Fruit fly (Drosophila melanogaster) whole organism, prepupa: ENCODE measurements around the gene COX6B.

Source experiments
- CG10631 ChIP-seq: fragments of 200-800 bp; sonication (Bioruptor generic); optimal IDR thresholded peaks from 2 replicates; lab custom pipeline; 2016; ENCODE audit warnings: missing biosample characterization, missing genetic modification characterization
- CG10669 ChIP-seq: fragments of 200-800 bp; sonication (Bioruptor generic); optimal IDR thresholded peaks from 3 replicates; lab custom pipeline; 2018; ENCODE audit warnings: missing biosample characterization, mild to moderate bottlenecking, missing genetic modification characterization, moderate library complexity
- CG11294 ChIP-seq: fragments of 200-800 bp; sonication (Bioruptor generic); IDR thresholded peaks from 2 replicates; pipeline ENCODE4 v1.3.6; 2022; ENCODE audit warnings: missing biosample characterization, missing genetic modification characterization
- CG11902 ChIP-seq: fragments of 200-800 bp; sonication (Bioruptor generic); optimal IDR thresholded peaks from 3 replicates; lab custom pipeline; 2016; ENCODE audit warnings: missing biosample characterization, missing genetic modification characterization
- CG15336 ChIP-seq: fragments of 200-800 bp; sonication (Bioruptor generic); IDR thresholded peaks from 2 replicates; pipeline ENCODE4 v1.3.6; 2022; ENCODE audit warnings: missing biosample characterization, missing genetic modification characterization
- CG1621 ChIP-seq: fragments of 200-800 bp; sonication (Bioruptor generic); optimal IDR thresholded peaks from 3 replicates; lab custom pipeline; 2018; ENCODE audit warnings: missing biosample characterization, mild to moderate bottlenecking, missing genetic modification characterization
- CG16779 ChIP-seq: fragments of 200-800 bp; sonication (Bioruptor generic); optimal IDR thresholded peaks from 3 replicates; lab custom pipeline; 2017; ENCODE audit warnings: missing biosample characterization, mild to moderate bottlenecking, missing genetic modification characterization
- CG3032 ChIP-seq: fragments of 200-800 bp; optimal IDR thresholded peaks from 2 replicates; lab custom pipeline; 2019; ENCODE audit warnings: missing biosample characterization, mild to moderate bottlenecking, missing genetic modification characterization, moderate library complexity
- CG31627 ChIP-seq: fragments of 200-800 bp; sonication (Bioruptor generic); optimal IDR thresholded peaks from 3 replicates; lab custom pipeline; 2016; ENCODE audit warnings: missing biosample characterization, missing genetic modification characterization
- CG3919 ChIP-seq: fragments of 200-800 bp; sonication (Bioruptor generic); optimal IDR thresholded peaks from 3 replicates; lab custom pipeline; 2016; ENCODE audit warnings: missing biosample characterization, missing genetic modification characterization
- CG6163 ChIP-seq: fragments of 200-800 bp; sonication (Bioruptor generic); IDR thresholded peaks from 3 replicates; pipeline ENCODE4 v1.3.6; 2022; ENCODE audit warnings: missing biosample characterization, missing genetic modification characterization
- CG6276 ChIP-seq: fragments of 200-800 bp; sonication (Bioruptor generic); optimal IDR thresholded peaks from 2 replicates; lab custom pipeline; 2017; ENCODE audit warnings: missing biosample characterization, mild to moderate bottlenecking, missing genetic modification characterization
- CG6792 ChIP-seq: fragments of 200-800 bp; sonication (Bioruptor generic); optimal IDR thresholded peaks from 3 replicates; lab custom pipeline; 2016; ENCODE audit warnings: missing biosample characterization, missing genetic modification characterization
- CG6808 ChIP-seq: fragments of 200-800 bp; sonication (Bioruptor generic); optimal IDR thresholded peaks from 3 replicates; lab custom pipeline; 2017; ENCODE audit warnings: missing biosample characterization, missing genetic modification characterization, mild to moderate bottlenecking, moderate library complexity, missing genetic modification reagents
- CG6854 ChIP-seq: fragments of 200-800 bp; sonication (Bioruptor generic); optimal IDR thresholded peaks from 2 replicates; lab custom pipeline; 2017; ENCODE audit warnings: missing biosample characterization, mild to moderate bottlenecking, missing genetic modification characterization
- CG7368 ChIP-seq: fragments of 200-800 bp; sonication (Bioruptor generic); optimal IDR thresholded peaks from 3 replicates; lab custom pipeline; 2016; ENCODE audit warnings: missing biosample characterization, missing genetic modification characterization
- CG8119 ChIP-seq: fragments of 200-800 bp; sonication (Bioruptor generic); IDR thresholded peaks from 3 replicates; pipeline ENCODE4 v1.3.6; 2022; ENCODE audit warnings: missing biosample characterization, missing genetic modification characterization
- CG8319 ChIP-seq: fragments of 200-800 bp; sonication (Bioruptor generic); optimal IDR thresholded peaks from 3 replicates; lab custom pipeline; 2016; ENCODE audit warnings: missing biosample characterization, missing genetic modification characterization
- CG8632 ChIP-seq: fragments of 200-800 bp; sonication (Bioruptor generic); optimal IDR thresholded peaks from 3 replicates; lab custom pipeline; 2016; ENCODE audit warnings: missing biosample characterization, missing genetic modification characterization
- Eip78C ChIP-seq: fragments of 200-800 bp; sonication (Bioruptor generic); peaks from one replicate; lab custom pipeline; 2016; ENCODE audit warnings: missing biosample characterization, missing genetic modification characterization
- Eip93F ChIP-seq: fragments of 200-800 bp; sonication (Bioruptor generic); optimal IDR thresholded peaks from 2 replicates; lab custom pipeline; 2016; ENCODE audit warnings: missing biosample characterization, mild to moderate bottlenecking, missing genetic modification characterization
- Ets96B ChIP-seq: fragments of 200-800 bp; optimal IDR thresholded peaks from 2 replicates; lab custom pipeline; 2019; ENCODE audit warnings: missing biosample characterization, mild to moderate bottlenecking, missing genetic modification characterization, moderate library complexity
- Hr39 ChIP-seq: fragments of 200-800 bp; sonication (Bioruptor generic); optimal IDR thresholded peaks from 2 replicates; lab custom pipeline; 2016; ENCODE audit warnings: missing biosample characterization, missing genetic modification characterization
- Hr4 ChIP-seq: fragments of 200-800 bp; sonication (Bioruptor generic); optimal IDR thresholded peaks from 3 replicates; lab custom pipeline; 2016; ENCODE audit warnings: missing biosample characterization, missing genetic modification characterization
- Met ChIP-seq: fragments of 200-800 bp; sonication (Bioruptor generic); optimal IDR thresholded peaks from 3 replicates; lab custom pipeline; 2016; ENCODE audit warnings: missing biosample characterization, missing genetic modification characterization
- OdsH ChIP-seq: fragments of 200-800 bp; sonication (Bioruptor generic); optimal IDR thresholded peaks from 3 replicates; lab custom pipeline; 2016; ENCODE audit warnings: missing biosample characterization, missing genetic modification characterization
- Sox102F ChIP-seq: fragments of 200-800 bp; sonication (Bioruptor generic); optimal IDR thresholded peaks from 2 replicates; lab custom pipeline; 2016; ENCODE audit warnings: missing biosample characterization, mild to moderate bottlenecking, missing genetic modification characterization
- Sox14 ChIP-seq: fragments of 200-800 bp; sonication (Bioruptor generic); optimal IDR thresholded peaks from 3 replicates; lab custom pipeline; 2016; ENCODE audit warnings: missing biosample characterization, missing genetic modification characterization
- achi ChIP-seq: fragments of 200-800 bp; sonication (Bioruptor generic); optimal IDR thresholded peaks from 3 replicates; lab custom pipeline; 2016; ENCODE audit warnings: missing biosample characterization, missing genetic modification characterization
- acj6 ChIP-seq: fragments of 200-800 bp; sonication (Bioruptor generic); optimal IDR thresholded peaks from 3 replicates; lab custom pipeline; 2016; ENCODE audit warnings: missing biosample characterization, missing genetic modification characterization
- cyc ChIP-seq: fragments of 200-800 bp; sonication (Bioruptor generic); optimal IDR thresholded peaks from 3 replicates; lab custom pipeline; 2016; ENCODE audit warnings: missing biosample characterization, missing genetic modification characterization
- dac ChIP-seq: fragments of 200-800 bp; sonication (Bioruptor generic); optimal IDR thresholded peaks from 2 replicates; lab custom pipeline; 2017; ENCODE audit warnings: missing biosample characterization, mild to moderate bottlenecking, missing genetic modification characterization
- eg ChIP-seq: fragments of 200-800 bp; sonication (Bioruptor generic); IDR thresholded peaks from 3 replicates; pipeline ENCODE4 v1.3.6; 2022; ENCODE audit warnings: missing biosample characterization, missing genetic modification characterization
- esn ChIP-seq: fragments of 200-800 bp; sonication (Bioruptor generic); optimal IDR thresholded peaks from 2 replicates; lab custom pipeline; 2016; ENCODE audit warnings: missing biosample characterization, mild to moderate bottlenecking, missing genetic modification characterization, moderate library complexity
- fd59A ChIP-seq: fragments of 200-800 bp; sonication (Bioruptor generic); optimal IDR thresholded peaks from 2 replicates; lab custom pipeline; 2017; ENCODE audit warnings: missing biosample characterization, mild to moderate bottlenecking, missing genetic modification characterization, missing genetic modification reagents
- fkh ChIP-seq: fragments of 200-800 bp; sonication (Bioruptor generic); optimal IDR thresholded peaks from 3 replicates; lab custom pipeline; 2017; ENCODE audit warnings: missing biosample characterization, mild to moderate bottlenecking, missing genetic modification characterization, moderate library complexity
- lz ChIP-seq: fragments of 200-800 bp; sonication (Bioruptor generic); optimal IDR thresholded peaks from 3 replicates; lab custom pipeline; 2016; ENCODE audit warnings: missing biosample characterization, missing genetic modification characterization
- pdm3 ChIP-seq: fragments of 200-800 bp; sonication (Bioruptor generic); optimal IDR thresholded peaks from 3 replicates; lab custom pipeline; 2016; ENCODE audit warnings: missing biosample characterization, missing genetic modification characterization
- salr ChIP-seq, 2 experiments: fragments of 200-800 bp; sonication (Bioruptor generic); optimal IDR thresholded peaks; 3 replicates each; lab custom pipeline; 2016 to 2018; ENCODE audit warnings: missing biosample characterization in 2 of 2, missing genetic modification characterization in 2 of 2, mild to moderate bottlenecking in 1 of 2
- spab ChIP-seq: fragments of 200-800 bp; sonication (Bioruptor generic); optimal IDR thresholded peaks from 2 replicates; lab custom pipeline; 2017; ENCODE audit warnings: missing biosample characterization, mild to moderate bottlenecking, missing genetic modification characterization, missing genetic modification reagents
- ss ChIP-seq, 2 experiments: fragments of 200-800 bp; sonication (Bioruptor generic); optimal IDR thresholded peaks; 2 replicates in 1 of 2; 3 replicates in 1 of 2; lab custom pipeline; 2017 to 2018; ENCODE audit warnings: mild to moderate bottlenecking in 2 of 2, missing biosample characterization in 2 of 2, missing genetic modification characterization in 2 of 2, moderate library complexity in 1 of 2
- topi ChIP-seq: fragments of 200-800 bp; sonication (Bioruptor generic); optimal IDR thresholded peaks from 3 replicates; lab custom pipeline; 2016; ENCODE audit warnings: missing biosample characterization, missing genetic modification characterization
- vri ChIP-seq: fragments of 200-800 bp; sonication (Bioruptor generic); optimal IDR thresholded peaks from 3 replicates; lab custom pipeline; 2016; ENCODE audit warnings: missing biosample characterization, mild to moderate bottlenecking, missing genetic modification characterization

Gene COX6B

DNA sequence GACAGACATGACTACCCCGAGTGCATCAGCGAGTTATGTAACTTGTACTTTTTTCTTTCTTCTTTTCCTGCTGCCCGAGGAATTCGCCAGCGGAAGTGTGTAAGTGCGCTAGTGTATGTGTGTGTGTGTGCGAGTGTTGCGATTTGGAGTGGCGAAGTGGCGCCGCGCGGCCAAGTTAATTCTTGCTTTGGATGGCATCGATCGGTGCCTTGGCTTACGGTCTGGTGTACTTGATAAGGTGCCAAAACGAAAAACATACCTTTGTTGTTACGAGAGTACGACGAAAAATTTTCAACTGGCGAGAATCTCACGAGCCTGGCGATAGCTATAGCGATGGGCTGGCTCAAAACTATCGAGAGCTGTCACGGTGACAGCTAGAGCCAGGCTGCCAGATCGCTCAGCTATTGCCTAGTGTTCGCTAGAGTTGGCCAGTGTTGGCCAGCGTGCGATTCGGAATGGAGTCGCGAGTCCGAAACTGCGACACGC is at the start of gene COX6B, which contains the start of the genes CG18809, CG33932 and Rpp20:
TSS of gene COX6B (minus strand) at position 333 of the 486 bp plus-strand sequence.
TSS of gene CG18809 (minus strand) at position 333 of the 486 bp plus-strand sequence.
TSS of gene CG33932 (plus strand) at position 429 of the 486 bp plus-strand sequence.
TSS of gene Rpp20 (plus strand) at position 429 of the 486 bp plus-strand sequence.
- no peak; the same call in 2 of the 3 replicates for TF ChIP-seq CG8119
- no peak for TF ChIP-seq fd59A (GFP tag; lab: Kevin White, UChicago)
- TF ChIP-seq Sox102F (GFP tag; lab: Kevin White, UChicago): no peak
- peak; percentile 5 for TF ChIP-seq CG1621
- TF ChIP-seq eg (GFP tag; lab: Robert Waterston, UW): peak; percentile 60; the same call in 1 of the 3 replicates
- TF ChIP-seq ss (GFP tag; optimal IDR thresholded peaks at IDR 0.05; lab: Kevin White, UChicago): peak in 1 of 2 experiments; percentile 30
- peak; percentile 59 for TF ChIP-seq CG31627 (GFP tag; lab: Kevin White, UChicago)
- TF ChIP-seq CG16779: no peak
- TF ChIP-seq CG8319 (GFP tag; lab: Kevin White, UChicago): peak; percentile 1
- no peak for TF ChIP-seq Ets96B (tag; lab: Kevin White, UChicago)
- TF ChIP-seq dac (GFP tag; lab: Kevin White, UChicago): peak; percentile 28
- peak; percentile 65 for TF ChIP-seq Sox14
- TF ChIP-seq Hr39 (GFP tag; lab: Kevin White, UChicago): peak; percentile 39
- TF ChIP-seq cyc (GFP tag; lab: Kevin White, UChicago): peak; percentile 48
- no peak for TF ChIP-seq CG6276 (GFP tag; lab: Kevin White, UChicago)
- TF ChIP-seq lz (GFP tag; lab: Kevin White, UChicago): peak; percentile 55
- peak; percentile 48 for TF ChIP-seq esn (GFP tag; lab: Kevin White, UChicago)
- TF ChIP-seq vri (GFP tag; lab: Kevin White, UChicago): peak; percentile 98
- TF ChIP-seq CG3919 (GFP tag; lab: Kevin White, UChicago): peak; percentile 59
- no peak for TF ChIP-seq salr (GFP tag; optimal IDR thresholded peaks at IDR 0.05; lab: Kevin White, UChicago)
- peak; percentile 66 for TF ChIP-seq Eip78C (GFP tag; lab: Kevin White, UChicago)
- TF ChIP-seq CG6854 (GFP tag; lab: Kevin White, UChicago): peak; percentile 43
- TF ChIP-seq CG11294 (GFP tag; lab: Robert Waterston, UW): 0 out of 2 replicates have a peak, but pooled peaks have one; percentile 17
- peak; percentile 21 for TF ChIP-seq CG3032
- TF ChIP-seq achi: peak; percentile 100
- peak; percentile 5 for TF ChIP-seq CG6792
- TF ChIP-seq pdm3 (GFP tag; lab: Kevin White, UChicago): no peak
- peak; percentile 44; the same call in 1 of the 3 replicates for TF ChIP-seq CG6163
- TF ChIP-seq CG11902 (GFP tag; lab: Kevin White, UChicago): no peak
- TF ChIP-seq topi: no peak
- peak; percentile 34; the same call in 1 of the 2 replicates for TF ChIP-seq CG15336 (GFP tag; lab: Robert Waterston, UW)
- TF ChIP-seq OdsH: no peak
- TF ChIP-seq, all 60 proteins: peak for 21

DNA sequence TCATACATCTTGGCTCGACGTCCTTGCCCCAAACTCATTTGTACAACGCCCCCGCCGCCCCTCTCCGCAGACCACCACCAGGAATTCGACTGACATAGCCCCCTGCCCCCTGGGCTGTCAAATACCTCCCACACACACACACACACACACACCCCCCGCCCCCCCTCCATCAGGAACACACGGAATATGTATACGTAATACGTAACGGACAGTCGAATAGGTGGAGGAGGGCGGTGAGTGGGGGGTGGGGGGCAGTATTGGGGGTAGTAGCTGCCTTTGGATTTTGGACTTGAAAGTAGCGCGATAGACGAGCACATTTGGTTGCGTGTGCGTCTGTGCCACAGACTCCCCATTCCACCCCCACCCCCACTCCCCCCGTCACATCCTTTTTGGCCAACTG is 48.4 kb upstream of the COX6B start:
- TF ChIP-seq CG6163 (no peak), CG10669 (GFP tag; lab: Kevin White, UChicago) (no peak), Sox102F (GFP tag; lab: Kevin White, UChicago) (no peak), Eip78C (GFP tag; lab: Kevin White, UChicago) (no peak), CG6854 (GFP tag; lab: Kevin White, UChicago) (no peak), ss (GFP tag; optimal IDR thresholded peaks at IDR 0.05; lab: Kevin White, UChicago) (no peak), eg (GFP tag; lab: Robert Waterston, UW) (no peak), CG11294 (GFP tag; lab: Robert Waterston, UW) (no peak), Eip93F (GFP tag; lab: Kevin White, UChicago) (no peak)

DNA sequence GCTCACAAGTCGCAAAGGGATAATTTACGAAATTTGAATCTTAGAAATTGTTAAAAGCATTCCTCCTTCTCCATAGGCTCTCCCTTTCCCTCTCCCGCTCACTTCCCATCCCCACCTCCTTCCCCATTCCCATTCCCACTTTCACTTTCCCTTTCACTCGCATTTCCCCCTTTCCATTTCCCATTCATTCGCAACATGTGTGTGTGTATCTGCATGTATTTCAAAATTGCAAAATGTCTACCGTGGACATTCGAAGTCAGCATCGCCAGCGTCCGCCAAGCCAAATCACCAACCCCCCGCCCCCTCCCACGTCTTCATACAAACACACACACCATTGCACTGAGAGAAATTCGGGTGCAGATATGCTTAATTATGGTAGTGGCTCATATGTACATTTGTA is 47.7 kb upstream of the COX6B start:
- no peak for TF ChIP-seq topi
- no peak for TF ChIP-seq ss (GFP tag; optimal IDR thresholded peaks at IDR 0.05; lab: Kevin White, UChicago)
- TF ChIP-seq fkh (GFP tag; lab: Kevin White, UChicago): no peak
- TF ChIP-seq Sox102F (GFP tag; lab: Kevin White, UChicago): no peak
- TF ChIP-seq CG10669 (GFP tag; lab: Kevin White, UChicago): no peak
- no peak for TF ChIP-seq Met
- TF ChIP-seq salr (GFP tag; optimal IDR thresholded peaks at IDR 0.05; lab: Kevin White, UChicago): no peak
- TF ChIP-seq Hr39 (GFP tag; lab: Kevin White, UChicago): no peak
- no peak for TF ChIP-seq acj6 (GFP tag; lab: Kevin White, UChicago)
- no peak for TF ChIP-seq CG8119
- TF ChIP-seq CG7368 (GFP tag; lab: Kevin White, UChicago): no peak
- no peak for TF ChIP-seq pdm3 (GFP tag; lab: Kevin White, UChicago)
- no peak for TF ChIP-seq CG8632 (GFP tag; lab: Kevin White, UChicago)
- TF ChIP-seq CG6808 (GFP tag; lab: Kevin White, UChicago): no peak
- no peak for TF ChIP-seq Hr4 (GFP tag; lab: Kevin White, UChicago)
- no peak for TF ChIP-seq spab (GFP tag; lab: Kevin White, UChicago)
- no peak for TF ChIP-seq CG16779
- no peak for TF ChIP-seq CG8319 (GFP tag; lab: Kevin White, UChicago)
- no peak for TF ChIP-seq CG10631 (GFP tag; lab: Kevin White, UChicago)
